Worm (Caenorhabditis elegans): Measurements from ENCODE around the gene acdh-7.

The acdh-7 gene

DNA sequence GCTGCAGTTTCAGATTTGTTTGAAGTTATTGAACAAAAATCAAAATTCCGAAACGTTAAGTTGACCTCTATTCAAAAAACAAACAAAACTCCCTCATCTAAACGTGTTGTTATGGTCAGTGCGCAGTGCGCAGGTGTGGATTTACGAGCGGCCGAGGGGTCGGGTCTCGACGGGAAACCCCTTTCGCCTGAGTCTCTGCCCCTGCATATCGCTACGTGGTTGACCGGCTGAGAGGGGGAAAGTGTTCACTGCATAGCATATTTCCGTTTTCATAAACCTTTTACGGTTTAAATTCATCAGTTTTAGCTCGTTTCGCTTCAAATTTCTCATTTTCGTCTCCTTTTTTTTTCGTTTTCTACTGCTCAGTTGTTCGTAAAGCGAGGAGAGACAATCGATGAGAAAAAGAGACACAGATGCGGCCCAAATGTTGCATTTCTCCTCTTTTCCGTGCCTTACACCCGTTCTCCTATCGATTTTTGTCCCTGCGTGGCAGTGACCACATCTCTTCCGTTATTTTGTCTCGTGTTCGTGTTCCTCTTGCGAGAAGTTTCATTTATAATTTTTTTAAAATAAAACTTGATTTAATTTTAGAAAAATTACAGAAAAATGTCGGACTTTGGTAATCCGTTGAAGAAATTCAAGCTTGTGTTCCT lies 5.1 kb upstream of the acdh-7 start, which contains the start of gene rab-6.2:
Gene rab-6.2 (plus strand): TSS at position 603 of the 653 bp plus-strand sequence.
- TF ChIP-seq sptf-1 (tag; optimal IDR thresholded peaks at IDR 0.05) (peak; percentile 9), mep-1 (tag; optimal IDR thresholded peaks at IDR 0.05) (peak; percentile 15), hlh-1 (tag; optimal IDR thresholded peaks at IDR 0.05) (no peak), ham-2 (GFP tag; optimal IDR thresholded peaks at IDR 0.05) (peak; percentile 45), nhr-2 (tag; optimal IDR thresholded peaks at IDR 0.05) (peak; percentile 75), tbx-8 (GFP tag; optimal IDR thresholded peaks at IDR 0.05) (no peak), bed-3 (GFP tag; optimal IDR thresholded peaks at IDR 0.05) (no peak), cnd-1 (tag; optimal IDR thresholded peaks at IDR 0.05) (peak; percentile 32), ces-1 (GFP tag; optimal IDR thresholded peaks at IDR 0.05) (peak; percentile 12), nhr-28 (tag; optimal IDR thresholded peaks at IDR 0.05) (no peak)

- peak; percentile 4 for TF ChIP-seq unc-120 (tag; optimal IDR thresholded peaks at IDR 0.05; ENCODE audit: poor library complexity, severe bottlenecking)
- no peak for TF ChIP-seq mab-5 (tag; optimal IDR thresholded peaks at IDR 0.05)
- TF ChIP-seq unc-62 (GFP tag; optimal IDR thresholded peaks at IDR 0.05), result peak; percentile 53
- TF ChIP-seq lin-13 (tag; optimal IDR thresholded peaks at IDR 0.05), result no peak
Observed at ce11 chrX:17216178-17216577, 727 bp downstream of the acdh-7 start.

DNA sequence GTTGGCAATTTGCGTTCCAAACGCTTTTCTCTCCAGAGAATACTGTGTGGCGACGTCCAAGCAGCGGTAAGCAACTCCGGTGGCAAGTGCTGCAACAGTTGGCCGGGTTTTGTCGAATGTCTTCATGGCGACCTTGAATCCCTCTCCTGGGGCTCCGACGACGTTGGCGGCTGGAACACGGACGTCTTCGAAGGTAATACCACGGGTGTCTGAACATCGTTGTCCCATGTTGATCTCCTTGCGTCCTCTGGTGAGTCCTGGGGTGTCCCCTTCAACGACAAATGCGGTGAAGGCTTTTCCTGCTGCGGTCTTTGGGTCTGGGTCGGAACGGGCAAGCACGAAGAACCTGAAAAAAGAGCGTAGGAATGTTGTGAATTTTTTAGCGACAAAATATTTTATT lies 1.2 kb downstream of the acdh-7 start:
- TF ChIP-seq ztf-11 (tag; optimal IDR thresholded peaks at IDR 0.05), result no peak
- no peak for TF ChIP-seq lin-32 (GFP tag; optimal IDR thresholded peaks at IDR 0.05)
- no peak for TF ChIP-seq M03D4.4 (tag; optimal IDR thresholded peaks at IDR 0.05)
- TF ChIP-seq mep-1 (tag; optimal IDR thresholded peaks at IDR 0.05), result no peak

DNA sequence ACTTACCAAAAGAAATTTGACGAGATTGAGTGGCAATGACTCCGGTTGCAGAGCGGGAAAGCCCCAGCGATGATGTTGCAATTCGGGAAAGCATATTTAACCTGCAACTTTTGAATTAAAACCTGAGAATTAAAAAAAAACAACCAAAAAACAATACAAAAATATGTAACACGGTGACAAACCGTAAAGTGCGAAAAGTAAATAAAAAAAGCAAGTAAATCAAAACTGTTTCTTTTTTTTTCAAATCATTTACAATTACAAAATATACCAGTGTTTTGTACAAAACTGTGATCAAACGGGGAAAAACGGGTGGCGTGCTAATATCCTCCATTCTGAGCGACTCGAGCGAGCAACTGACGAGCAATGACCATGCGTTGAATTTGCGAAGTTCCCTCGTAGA lies 2.1 kb downstream of the acdh-7 start, which contains the start of gene acdh-10:
Gene acdh-10 (minus strand): TSS at position 101 of the 400 bp plus-strand sequence.
- no peak for TF ChIP-seq mls-2 (tag; optimal IDR thresholded peaks at IDR 0.05)
- TF ChIP-seq pha-4 (tag; optimal IDR thresholded peaks at IDR 0.05), result no peak
- TF ChIP-seq unc-120 (tag; optimal IDR thresholded peaks at IDR 0.05; ENCODE audit: poor library complexity, severe bottlenecking), result no peak
- no peak for TF ChIP-seq bed-3 (GFP tag; optimal IDR thresholded peaks at IDR 0.05)
- TF ChIP-seq nhr-12 (tag; optimal IDR thresholded peaks at IDR 0.05), result no peak
- TF ChIP-seq nhr-28 (tag; optimal IDR thresholded peaks at IDR 0.05), result no peak
- no peak for TF ChIP-seq elt-3 (tag; optimal IDR thresholded peaks at IDR 0.05)
- TF ChIP-seq mep-1 (tag; optimal IDR thresholded peaks at IDR 0.05), result no peak
- TF ChIP-seq zip-8 (tag; optimal IDR thresholded peaks at IDR 0.05), result no peak
- TF ChIP-seq ceh-39 (tag; optimal IDR thresholded peaks at IDR 0.05), result no peak
- TF ChIP-seq snpc-4 (tag; optimal IDR thresholded peaks at IDR 0.05), result no peak
- TF ChIP-seq lsy-2 (tag; optimal IDR thresholded peaks at IDR 0.05), result no peak

DNA sequence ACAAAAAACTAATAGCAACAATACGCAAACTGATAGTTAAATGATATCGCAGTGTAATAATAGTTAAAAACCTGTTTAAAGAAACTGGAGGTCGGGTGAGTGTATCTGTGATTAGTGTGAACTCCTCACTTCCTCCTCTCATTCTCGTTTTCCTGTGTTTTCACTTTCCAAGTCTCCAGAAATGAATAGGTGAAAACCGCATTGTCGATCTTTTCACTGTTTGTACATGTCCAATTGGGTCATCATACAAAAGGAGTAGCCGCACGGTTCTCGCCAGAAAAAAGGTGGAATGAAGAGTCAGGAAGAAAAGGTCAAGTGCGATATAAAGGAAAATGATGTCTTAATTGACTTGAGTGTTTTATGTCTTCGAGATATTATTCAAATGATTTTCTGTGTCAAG lies 5.4 kb downstream of the acdh-7 start:
- TF ChIP-seq ceh-43 (GFP tag; optimal IDR thresholded peaks at IDR 0.05) (no peak), ceh-83 (GFP tag; optimal IDR thresholded peaks at IDR 0.05) (no peak), blmp-1 (tag; optimal IDR thresholded peaks at IDR 0.05) (peak; percentile 78), bed-3 (GFP tag; optimal IDR thresholded peaks at IDR 0.05) (no peak), lsy-2 (tag; optimal IDR thresholded peaks at IDR 0.05) (no peak), ham-2 (GFP tag; optimal IDR thresholded peaks at IDR 0.05) (no peak)

ce11 chrX:17209265-17209664 lies 7.6 kb downstream of the acdh-7 start, which contains the start of gene T08G2.2:
TSS of gene T08G2.2 (minus strand) at chrX:17209365.
- TF ChIP-seq lsy-2 (tag; optimal IDR thresholded peaks at IDR 0.05) (no peak), ceh-39 (tag; optimal IDR thresholded peaks at IDR 0.05) (no peak), ces-1 (GFP tag; optimal IDR thresholded peaks at IDR 0.05) (no peak), ztf-11 (tag; optimal IDR thresholded peaks at IDR 0.05) (no peak), tbx-8 (GFP tag; optimal IDR thresholded peaks at IDR 0.05) (no peak), cnd-1 (tag; optimal IDR thresholded peaks at IDR 0.05) (no peak), ceh-83 (GFP tag; optimal IDR thresholded peaks at IDR 0.05) (no peak), lin-32 (GFP tag; optimal IDR thresholded peaks at IDR 0.05) (no peak), drap-1 (GFP tag; optimal IDR thresholded peaks at IDR 0.05) (no peak), nhr-237 (tag; optimal IDR thresholded peaks at IDR 0.05) (no peak), ham-2 (GFP tag; optimal IDR thresholded peaks at IDR 0.05) (no peak), mls-2 (tag; optimal IDR thresholded peaks at IDR 0.05) (no peak), sem-2 (GFP tag; optimal IDR thresholded peaks at IDR 0.05) (no peak), mep-1 (tag; optimal IDR thresholded peaks at IDR 0.05) (no peak), mab-5 (tag; optimal IDR thresholded peaks at IDR 0.05) (no peak), blmp-1 (tag; optimal IDR thresholded peaks at IDR 0.05) (no peak), lin-13 (tag; optimal IDR thresholded peaks at IDR 0.05) (no peak), elt-3 (tag; optimal IDR thresholded peaks at IDR 0.05) (no peak), nhr-76 (tag; optimal IDR thresholded peaks at IDR 0.05) (no peak)

Measured in whole organism, mixed stage, embryonic.